Fruit fly (Drosophila melanogaster): ENCODE measurements around the gene sc.

DNA sequence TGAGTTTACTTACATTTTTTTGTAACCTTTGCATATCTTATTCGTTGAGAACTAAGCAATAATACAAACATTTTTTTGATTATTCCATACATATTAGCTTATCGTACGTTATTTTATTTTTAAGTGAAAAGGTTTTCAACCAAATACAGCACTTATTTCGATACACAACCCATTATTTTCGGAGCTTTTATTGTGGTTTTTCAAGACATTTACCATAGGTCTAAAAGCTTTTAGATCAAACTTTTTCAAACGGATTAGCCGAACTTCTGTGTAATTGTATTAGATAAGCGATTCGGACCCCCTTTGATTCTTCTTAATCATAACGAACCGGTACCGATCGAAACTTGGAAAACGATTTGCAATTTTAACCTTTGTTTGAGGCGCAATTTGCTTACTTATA lies 44.9 kb upstream of the sc start:
- TF ChIP-seq salr (GFP tag; optimal IDR thresholded peaks at IDR 0.05) (no peak), fkh (GFP tag; optimal IDR thresholded peaks at IDR 0.05) (no peak), Smox (GFP tag; optimal IDR thresholded peaks at IDR 0.05) (no peak), acj6 (GFP tag; optimal IDR thresholded peaks at IDR 0.05) (no peak), Sox15 (GFP tag; optimal IDR thresholded peaks at IDR 0.05) (no peak), CG3032 (tag; optimal IDR thresholded peaks at IDR 0.05) (no peak), CG8632 (GFP tag; optimal IDR thresholded peaks at IDR 0.05) (no peak)
